Worm (Caenorhabditis elegans) whole organism, late embryonic: ENCODE measurements around the gene nas-3.

Experiments
- F13H6.1 ChIP-seq: sonication (generic microtip); optimal IDR thresholded peaks from 2 replicates; lab custom pipeline; 2016; ENCODE audit warnings: missing genetic modification characterization, missing compliant biosample characterization
- ama-1 ChIP-seq: fragments of 150-350 bp; optimal IDR thresholded peaks from 2 replicates; lab custom pipeline; 2014
- ceh-18 ChIP-seq: sonication (generic microtip); optimal IDR thresholded peaks from 2 replicates; lab custom pipeline; 2016; ENCODE audit warnings: missing genetic modification characterization, missing compliant biosample characterization
- eyg-1 ChIP-seq: sonication (generic microtip); optimal IDR thresholded peaks from 2 replicates; lab custom pipeline; 2016; ENCODE audit warnings: missing genotype, missing genetic modification characterization, missing compliant biosample characterization
- pax-1 ChIP-seq: fragments of 150-350 bp; optimal IDR thresholded peaks from 2 replicates; lab custom pipeline; 2014; ENCODE audit warnings: missing biosample characterization, missing genetic modification characterization
- sox-2 ChIP-seq: fragments of 200-800 bp; sonication (Bioruptor generic); IDR thresholded peaks from 2 replicates; pipeline ENCODE4 v1.3.6; 2022; ENCODE audit warnings: missing genetic modification reagents, missing genetic modification characterization, missing compliant biosample characterization
- tbx-7 ChIP-seq: sonication (generic microtip); optimal IDR thresholded peaks from 2 replicates; lab custom pipeline; 2016; ENCODE audit warnings: missing genotype, missing genetic modification characterization, missing compliant biosample characterization

DNA sequence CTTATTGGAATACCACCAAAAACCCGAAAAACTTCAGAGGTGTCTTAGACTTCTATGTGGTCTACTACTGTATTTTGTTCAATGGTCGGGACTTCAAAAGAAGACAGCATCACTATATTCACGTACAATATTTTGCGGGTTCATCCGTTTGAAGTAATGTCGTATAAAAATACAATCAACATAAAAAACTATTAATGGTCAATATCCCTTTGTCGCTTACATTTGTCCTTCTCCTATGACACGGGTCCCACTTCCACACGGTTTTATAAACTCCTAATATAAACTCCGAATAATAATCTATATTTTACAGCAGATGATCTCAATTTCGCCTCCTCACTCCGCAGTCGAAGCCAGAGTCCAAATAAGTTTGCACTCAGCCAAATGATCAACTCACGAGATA lies 20.4 kb upstream of the nas-3 start:
- TF ChIP-seq ceh-18 (tag; lab: Kevin White, UChicago) (no peak), F13H6.1 (tag; lab: Kevin White, UChicago) (no peak), sox-2 (GFP tag; lab: Robert Waterston, UW) (no peak), tbx-7 (no peak), pax-1 (tag; lab: Kevin White, UChicago) (no peak), ama-1 (no peak), eyg-1 (no peak)
